Fruit fly (Drosophila melanogaster): ENCODE data around the gene nyo.
A peak's percentile ranks its signal among the peaks of the same experiment; 100 is the strongest.

nyo gene

dm6 chr3R:31550910-31551309 lies 8.1 kb downstream of the nyo start (continued):
- TF ChIP-seq toy (GFP tag; IDR thresholded peaks at IDR 0.05) (no peak), sc (optimal IDR thresholded peaks at IDR 0.05) (no peak), sc (GFP tag; optimal IDR thresholded peaks at IDR 0.05) (peak; percentile 65), ERR (GFP tag; optimal IDR thresholded peaks at IDR 0.05) (no peak), sima (GFP tag; optimal IDR thresholded peaks at IDR 0.05) (no peak), CG3838 (GFP tag; optimal IDR thresholded peaks at IDR 0.05) (peak; percentile 58), NC2β (GFP tag; optimal IDR thresholded peaks at IDR 0.05) (peak; percentile 66), CG10431 (GFP tag; optimal IDR thresholded peaks at IDR 0.05) (peak; percentile 2), CG33213 (GFP tag; optimal IDR thresholded peaks at IDR 0.05) (peak; percentile 63), CG1024 (GFP tag; IDR thresholded peaks at IDR 0.05) (peak; percentile 58; the same call in 1 of the 2 replicates), grn (GFP tag; optimal IDR thresholded peaks at IDR 0.05) (peak; percentile 59), repo (GFP tag; optimal IDR thresholded peaks at IDR 0.05) (peak; percentile 7), CG3726 (GFP tag; IDR thresholded peaks at IDR 0.05) (no peak), CG8924 (tag; optimal IDR thresholded peaks at IDR 0.05) (peak; percentile 77), amos (GFP tag; IDR thresholded peaks at IDR 0.05; ENCODE audit: partially characterized antibody) (no peak), ttk (GFP tag; IDR thresholded peaks at IDR 0.05) (no peak), Hr3 (GFP tag; optimal IDR thresholded peaks at IDR 0.05) (no peak), GATAe (GFP tag; conservative IDR thresholded peaks at IDR 0.05) (no peak), Xbp1 (GFP tag; optimal IDR thresholded peaks at IDR 0.05) (no peak), CG7987 (GFP tag; optimal IDR thresholded peaks at IDR 0.05) (peak; percentile 74), Opbp (GFP tag; IDR thresholded peaks at IDR 0.05; ENCODE audit: partially characterized antibody) (no peak), CG7786 (GFP tag; optimal IDR thresholded peaks at IDR 0.05) (peak; percentile 8), ind (GFP tag; optimal IDR thresholded peaks at IDR 0.05) (no peak), CG9215 (GFP tag; IDR thresholded peaks at IDR 0.05) (no peak), Fer1 (GFP tag; optimal IDR thresholded peaks at IDR 0.05) (no peak), Neu2 (GFP tag; optimal IDR thresholded peaks at IDR 0.05; ENCODE audit: borderline replicate concordance) (peak; percentile 2), CG1647 (GFP tag; optimal IDR thresholded peaks at IDR 0.05) (no peak), lola (GFP tag; optimal IDR thresholded peaks at IDR 0.05) (peak in 1 of 3 experiments; percentile 83), hth (optimal IDR thresholded peaks at IDR 0.05) (no peak), Gsc (GFP tag; IDR thresholded peaks at IDR 0.05) (no peak), CG17568 (GFP tag; optimal IDR thresholded peaks at IDR 0.05) (peak; percentile 81), CG12236 (GFP tag; optimal IDR thresholded peaks at IDR 0.05) (peak; percentile 84), CG32772 (GFP tag; IDR thresholded peaks at IDR 0.05) (no peak), CG15269 (tag; optimal IDR thresholded peaks at IDR 0.05) (no peak), btn (GFP tag; optimal IDR thresholded peaks at IDR 0.05) (peak; percentile 36), dan (GFP tag; IDR thresholded peaks at IDR 0.05) (no peak), Hr78 (GFP tag; optimal IDR thresholded peaks at IDR 0.05) (no peak), Bgb (GFP tag; IDR thresholded peaks at IDR 0.05; ENCODE audit: partially characterized antibody) (no peak), mld (GFP tag; IDR thresholded peaks at IDR 0.05; ENCODE audit: partially characterized antibody) (no peak), CG13296 (GFP tag; optimal IDR thresholded peaks at IDR 0.05) (no peak), CG11504 (tag; optimal IDR thresholded peaks at IDR 0.05) (no peak), CoRest (tag; optimal IDR thresholded peaks at IDR 0.05) (peak; percentile 47), Deaf1 (tag; optimal IDR thresholded peaks at IDR 0.05) (no peak), CG2889 (GFP tag; IDR thresholded peaks at IDR 0.05) (no peak), CG6854 (GFP tag; optimal IDR thresholded peaks at IDR 0.05) (no peak), Rfx (GFP tag; IDR thresholded peaks at IDR 0.05) (no peak), nom (GFP tag; optimal IDR thresholded peaks at IDR 0.05) (no peak), org-1 (GFP tag; optimal IDR thresholded peaks at IDR 0.05) (peak; percentile 74), CG8478 (optimal IDR thresholded peaks at IDR 0.05) (no peak), sqz (GFP tag; optimal IDR thresholded peaks at IDR 0.05) (peak; percentile 61), CG11247 (GFP tag; IDR thresholded peaks at IDR 0.05) (no peak), CG34224 (GFP tag; IDR thresholded peaks at IDR 0.05; ENCODE audit: partially characterized antibody) (no peak)

Measured in whole organism, embryonic.